Fruit fly (Drosophila melanogaster): ENCODE results near the gene CG31809.

CG31809 gene

DNA sequence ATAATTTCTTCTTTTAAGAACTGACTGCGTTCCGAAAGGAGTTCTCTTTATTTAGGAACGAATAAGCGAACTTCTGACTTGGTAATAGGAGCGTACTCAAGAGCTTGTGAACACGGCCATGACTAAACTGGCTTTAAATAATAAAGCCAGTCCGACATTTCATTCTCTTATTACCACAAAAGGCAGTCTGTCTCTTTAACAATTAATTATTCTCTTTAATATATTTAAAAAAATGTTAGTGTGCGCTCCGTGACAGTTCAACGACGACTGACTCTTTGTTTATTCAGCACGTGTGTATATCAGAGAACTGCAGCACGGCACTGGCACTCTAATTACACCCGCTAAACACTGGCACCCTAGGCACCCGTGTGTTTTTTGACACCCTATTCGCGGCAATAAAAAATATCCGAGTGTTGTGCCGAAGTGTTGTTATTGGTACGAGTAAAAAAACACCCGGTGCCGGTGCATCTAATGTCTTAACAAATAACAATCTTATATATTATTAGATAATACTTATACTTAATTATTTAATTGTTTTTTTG, at the start of gene CG31809:
CG31809 (minus strand) TSS at position 249 of the 542 bp plus-strand sequence.
- TF ChIP-seq CG17801 (GFP tag; optimal IDR thresholded peaks at IDR 0.05; ENCODE audit: partially characterized antibody), result no peak

DNA sequence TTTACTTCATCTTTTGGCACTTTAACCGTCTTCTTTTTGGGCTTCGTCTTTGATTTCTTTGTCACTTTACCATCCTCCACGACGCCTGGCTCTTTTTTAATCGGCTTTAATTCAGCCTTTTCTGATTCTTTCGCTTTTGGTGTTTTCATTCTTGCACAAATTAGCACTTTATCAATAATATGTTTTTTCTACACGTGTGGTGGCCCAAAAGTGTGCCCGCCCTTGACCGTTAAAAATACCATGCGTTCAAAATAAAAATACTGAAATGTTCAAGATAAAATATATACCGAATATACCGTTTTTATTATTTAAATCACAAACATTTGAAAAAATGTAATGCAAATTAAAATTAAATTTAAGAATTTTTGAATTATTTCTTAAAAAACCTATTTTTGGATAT, 43.5 kb upstream of the CG31809 start, which contains the start of gene CG12288:
CG12288 (minus strand) TSS at position 216 of the 400 bp plus-strand sequence.
- no peak for TF ChIP-seq CG17801 (GFP tag; optimal IDR thresholded peaks at IDR 0.05; ENCODE audit: partially characterized antibody)

DNA sequence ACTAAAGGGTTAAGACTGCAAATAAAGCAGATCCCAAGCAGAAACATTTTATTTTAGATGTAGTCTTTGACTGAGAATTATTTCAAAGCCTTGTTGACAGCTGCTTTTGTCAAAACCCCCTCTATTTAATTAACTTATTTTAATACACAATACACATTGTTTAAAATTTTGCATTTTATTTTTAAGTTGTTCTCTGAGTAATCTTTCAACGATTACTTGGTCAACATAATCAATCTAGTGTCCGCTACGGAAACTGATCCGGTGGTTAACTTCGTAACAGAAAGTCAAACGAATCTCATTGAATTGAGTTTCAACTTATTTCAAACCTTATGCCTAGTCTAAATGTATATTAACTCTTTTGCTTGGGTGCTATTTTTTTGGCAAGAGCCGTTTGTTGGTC, 41.9 kb upstream of the CG31809 start, which contains the start of gene CG31805:
CG31805 (minus strand) TSS at position 101 of the 400 bp plus-strand sequence.
- TF ChIP-seq CG17801 (GFP tag; optimal IDR thresholded peaks at IDR 0.05; ENCODE audit: partially characterized antibody), result no peak

DNA sequence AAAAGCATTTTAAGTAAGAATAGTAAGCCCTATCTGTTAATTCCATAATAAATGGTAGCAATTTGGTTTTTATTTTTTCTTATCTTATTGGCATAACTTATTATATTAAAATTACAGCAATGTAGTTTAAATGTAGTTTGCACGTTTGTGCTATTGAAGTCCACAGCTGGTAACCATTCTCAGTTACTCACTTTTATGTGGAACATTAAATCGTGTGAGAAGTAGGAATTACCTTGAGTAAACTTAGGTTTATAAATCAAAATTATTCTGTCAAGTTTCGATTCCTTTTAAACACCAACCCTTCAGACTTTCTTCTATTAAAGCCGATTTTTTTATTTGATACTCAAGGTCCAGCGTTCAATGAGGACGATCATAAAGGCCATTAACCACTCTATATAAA, 31.1 kb upstream of the CG31809 start, which contains the start of gene CG42556:
CG42556 (plus strand) TSS at position 301 of the 400 bp plus-strand sequence.
- TF ChIP-seq CG17801 (GFP tag; optimal IDR thresholded peaks at IDR 0.05; ENCODE audit: partially characterized antibody), result no peak

DNA sequence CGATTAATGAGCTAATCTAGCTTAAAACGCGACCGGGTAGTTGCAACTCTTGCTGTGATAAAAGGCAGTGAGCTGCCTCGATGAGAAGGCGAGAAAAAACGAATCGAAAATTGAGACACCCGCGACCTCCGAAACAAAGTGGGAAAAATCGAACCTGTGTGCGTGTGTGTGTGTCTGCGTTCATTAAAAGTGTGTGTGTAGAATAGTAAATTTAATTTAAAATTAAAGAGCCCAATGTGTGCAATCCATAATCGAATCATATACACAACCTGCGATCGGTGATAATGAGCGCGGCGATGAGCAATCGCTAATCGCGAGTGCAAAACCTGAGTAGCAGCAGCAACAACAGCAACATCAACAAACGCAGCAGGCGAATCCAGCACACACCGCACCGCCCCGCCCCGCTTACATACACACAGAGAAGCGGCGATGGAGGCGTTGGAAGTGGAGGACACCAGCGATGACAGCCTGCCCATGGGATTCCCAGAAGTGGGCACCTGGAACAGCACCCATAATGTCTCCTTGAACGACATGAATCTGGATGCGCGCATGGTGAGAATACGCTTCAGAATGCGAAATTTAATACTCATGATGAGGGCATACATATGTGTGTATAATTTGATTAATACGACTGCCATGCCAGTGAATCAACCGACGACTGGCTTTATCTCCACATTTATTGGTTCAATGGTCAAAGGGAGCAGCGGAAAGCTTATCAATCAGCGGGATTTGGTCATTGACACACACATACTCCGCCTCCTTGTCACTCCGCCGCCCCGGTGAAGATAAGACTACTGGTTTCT, 30.3 kb upstream of the CG31809 start:
- TF ChIP-seq CG17801 (GFP tag; optimal IDR thresholded peaks at IDR 0.05; ENCODE audit: partially characterized antibody), result no peak

DNA sequence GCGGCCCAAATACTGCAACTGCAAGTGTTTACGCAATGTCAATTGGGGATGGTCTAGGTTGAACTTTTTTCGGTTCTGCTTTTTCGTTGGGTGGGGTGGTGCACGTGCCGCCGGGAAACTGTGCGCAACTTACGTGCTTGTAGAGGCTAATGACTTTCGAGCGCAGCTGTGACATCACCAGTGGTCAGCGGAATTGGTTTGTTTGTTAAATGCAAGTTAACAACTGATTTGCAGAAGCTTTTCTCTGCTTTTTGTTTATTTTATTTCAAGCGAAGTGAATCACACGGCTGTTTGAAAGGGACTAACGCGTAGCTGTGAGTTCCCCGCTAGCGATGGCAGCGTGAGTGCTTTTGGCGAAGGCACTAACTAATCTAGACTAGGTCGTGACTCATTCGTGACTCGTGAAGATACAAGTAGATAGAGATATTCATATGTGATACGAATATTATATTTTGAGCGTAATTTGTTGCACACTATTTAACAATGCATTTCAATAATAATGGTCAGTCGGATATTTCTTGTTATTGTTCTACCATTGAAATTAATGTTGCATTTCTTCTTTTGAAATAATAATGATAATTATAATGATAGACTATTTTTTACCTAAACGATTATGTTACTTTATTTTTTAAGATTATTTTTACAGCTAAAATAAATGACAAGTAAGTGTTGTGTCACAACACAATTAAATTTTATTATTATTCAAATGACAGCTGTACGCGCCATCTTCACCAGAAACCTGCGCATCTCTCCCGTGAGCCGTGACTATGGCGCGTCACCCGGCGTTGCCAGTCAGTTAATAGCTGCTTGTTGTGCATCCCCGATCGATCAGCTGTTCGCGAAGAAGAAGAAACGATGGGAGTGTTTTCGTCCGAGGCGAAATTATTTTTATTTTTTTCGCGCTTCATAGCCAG, 29.4 kb upstream of the CG31809 start, which contains the start of the genes osi and tweek:
osi (minus strand) TSS at position 307 of the 914 bp plus-strand sequence.
tweek (plus strand) TSS at position 831 of the 914 bp plus-strand sequence.
- peak; percentile 39 for TF ChIP-seq CG17801 (GFP tag; optimal IDR thresholded peaks at IDR 0.05; ENCODE audit: partially characterized antibody)

DNA sequence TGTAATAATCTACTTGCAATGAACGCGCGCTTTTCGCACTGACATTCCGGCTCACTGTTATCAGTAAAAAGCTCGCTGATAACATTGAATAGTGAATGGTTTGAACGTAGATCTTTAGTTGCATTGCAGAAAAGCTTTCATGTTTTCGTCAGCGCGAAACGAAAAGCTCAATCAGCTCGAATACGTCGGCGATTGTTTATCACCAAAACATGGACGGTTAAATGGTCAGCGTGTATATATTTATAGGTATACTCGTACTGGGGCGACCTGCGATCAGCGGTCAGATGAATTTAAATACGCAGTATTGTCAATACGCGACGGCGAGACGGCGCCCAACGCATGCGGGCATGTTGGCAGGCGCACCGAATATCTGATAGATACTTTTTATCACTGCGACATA, 27.9 kb upstream of the CG31809 start:
- peak; percentile 17 for TF ChIP-seq CG17801 (GFP tag; optimal IDR thresholded peaks at IDR 0.05; ENCODE audit: partially characterized antibody)

DNA sequence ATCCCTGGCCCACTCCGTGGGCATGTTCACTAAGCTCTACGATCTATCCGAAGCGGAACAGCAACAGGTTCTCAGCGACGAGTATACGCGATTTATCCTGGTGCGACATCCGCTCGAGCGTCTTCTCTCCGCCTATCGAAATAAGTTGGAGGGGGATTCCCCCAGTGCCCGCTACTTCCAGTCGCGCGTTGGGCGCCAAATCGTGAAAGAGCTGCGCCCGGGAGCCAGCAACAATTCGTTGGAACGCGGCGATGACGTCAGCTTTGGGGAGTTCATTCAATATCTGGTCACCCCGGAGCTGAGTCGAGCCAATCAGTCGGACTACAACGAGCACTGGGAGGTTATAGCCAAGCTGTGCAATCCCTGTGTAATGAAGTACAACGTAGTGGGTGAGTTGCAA, 26.8 kb upstream of the CG31809 start:
- TF ChIP-seq CG17801 (GFP tag; optimal IDR thresholded peaks at IDR 0.05; ENCODE audit: partially characterized antibody), result no peak

DNA sequence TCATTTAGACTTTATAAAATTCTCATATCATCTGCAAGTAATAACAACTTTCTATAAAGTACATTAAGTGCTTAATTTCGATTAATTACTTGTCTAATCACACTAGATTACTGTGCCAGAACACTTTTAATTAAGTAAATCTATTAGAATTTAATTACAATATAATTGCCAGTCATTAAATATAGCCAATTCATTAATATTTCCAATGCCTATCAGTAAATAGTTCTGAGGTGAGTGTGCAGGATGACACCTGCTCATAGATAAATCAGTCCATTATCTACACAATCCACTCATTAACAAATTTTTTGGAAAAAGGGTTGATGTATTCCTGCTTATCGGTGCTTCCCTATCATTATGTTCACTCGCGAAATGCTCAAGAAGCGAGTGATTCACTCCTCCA, 26.2 kb upstream of the CG31809 start:
- no peak for TF ChIP-seq CG17801 (GFP tag; optimal IDR thresholded peaks at IDR 0.05; ENCODE audit: partially characterized antibody)

DNA sequence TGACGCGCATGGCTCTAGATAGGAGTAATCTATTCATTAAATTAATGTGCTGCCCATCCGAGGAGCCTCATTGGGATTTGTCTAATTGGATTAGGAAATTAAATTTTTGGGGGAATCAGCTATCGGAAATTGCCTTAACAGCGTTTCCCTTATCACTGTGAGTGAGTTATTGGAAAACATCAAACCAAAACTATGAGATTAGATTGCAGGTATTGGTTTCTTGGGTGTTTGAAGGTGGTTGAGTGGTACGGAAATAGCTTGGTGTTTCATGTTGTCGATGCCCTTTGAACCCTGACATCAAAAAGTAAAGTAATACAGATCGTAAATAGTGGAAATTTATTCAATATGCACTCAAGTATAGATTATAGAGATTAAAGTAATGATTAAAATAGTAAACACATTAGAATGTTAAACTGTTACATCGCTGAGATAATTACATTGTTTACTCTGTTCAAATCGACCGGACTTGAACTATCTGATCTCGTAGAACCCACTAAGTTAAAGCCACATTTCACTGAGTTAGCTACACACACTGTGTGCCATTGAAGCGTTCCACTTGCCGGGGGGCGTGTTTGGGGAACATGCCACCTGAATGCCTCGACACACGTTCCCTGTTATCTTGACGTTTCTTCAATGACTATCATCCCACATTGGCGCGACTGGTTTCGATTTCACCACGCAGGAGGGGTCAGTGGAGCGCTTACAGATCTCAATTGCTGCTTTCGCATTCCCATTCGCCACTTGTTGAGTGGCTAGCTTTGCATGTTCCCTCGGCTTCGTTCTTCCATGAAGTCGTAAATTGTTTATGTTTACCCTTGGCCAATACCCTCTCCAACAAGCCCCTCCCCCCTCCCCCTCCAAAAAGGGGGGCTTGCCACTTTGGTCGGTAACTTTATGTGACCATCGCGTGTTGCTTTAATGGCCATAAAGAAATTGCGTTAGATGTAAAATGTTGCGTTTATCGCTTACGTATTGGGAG, 24.6 kb upstream of the CG31809 start:
- TF ChIP-seq CG17801 (GFP tag; optimal IDR thresholded peaks at IDR 0.05; ENCODE audit: partially characterized antibody), result no peak

DNA sequence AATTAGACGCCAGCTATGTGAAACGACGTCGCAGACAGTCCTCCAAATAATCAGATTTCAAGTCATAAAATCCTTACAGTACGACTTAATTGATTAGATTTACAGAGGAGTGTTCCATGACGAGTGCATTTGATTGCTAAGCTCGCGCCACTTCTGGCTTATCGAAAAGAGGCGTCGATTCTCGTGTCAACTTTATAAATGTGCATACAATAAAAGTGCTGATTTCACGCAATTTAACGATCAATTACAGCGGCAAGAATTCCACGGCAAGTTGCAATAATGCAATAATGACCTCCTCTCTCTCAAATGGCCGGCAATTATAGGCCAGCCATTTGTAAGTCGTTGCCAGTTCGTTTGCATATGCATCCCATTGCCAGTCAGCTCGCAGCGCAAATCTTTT, 23.9 kb upstream of the CG31809 start:
- no peak for TF ChIP-seq CG17801 (GFP tag; optimal IDR thresholded peaks at IDR 0.05; ENCODE audit: partially characterized antibody)

DNA sequence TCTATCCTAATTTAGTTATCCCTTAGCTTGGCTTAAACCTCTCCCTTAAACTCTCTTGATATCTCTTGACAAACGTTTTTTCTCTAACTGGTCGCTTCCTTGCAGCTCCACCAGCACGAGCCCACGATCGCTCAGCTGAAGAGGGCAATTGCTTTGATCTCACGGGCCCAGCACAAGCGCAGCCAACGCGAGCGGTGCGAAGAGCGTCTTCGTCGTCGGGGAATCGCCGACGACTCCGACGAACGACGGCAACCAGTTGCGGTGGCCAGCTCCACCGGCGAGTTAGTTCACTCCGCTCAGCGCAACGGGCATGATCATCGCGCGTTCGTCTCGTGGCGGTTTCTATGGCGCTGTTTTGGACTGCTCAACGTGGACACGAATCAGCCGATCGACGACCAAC, 22.4 kb upstream of the CG31809 start:
- TF ChIP-seq CG17801 (GFP tag; optimal IDR thresholded peaks at IDR 0.05; ENCODE audit: partially characterized antibody), result peak; percentile 43

DNA sequence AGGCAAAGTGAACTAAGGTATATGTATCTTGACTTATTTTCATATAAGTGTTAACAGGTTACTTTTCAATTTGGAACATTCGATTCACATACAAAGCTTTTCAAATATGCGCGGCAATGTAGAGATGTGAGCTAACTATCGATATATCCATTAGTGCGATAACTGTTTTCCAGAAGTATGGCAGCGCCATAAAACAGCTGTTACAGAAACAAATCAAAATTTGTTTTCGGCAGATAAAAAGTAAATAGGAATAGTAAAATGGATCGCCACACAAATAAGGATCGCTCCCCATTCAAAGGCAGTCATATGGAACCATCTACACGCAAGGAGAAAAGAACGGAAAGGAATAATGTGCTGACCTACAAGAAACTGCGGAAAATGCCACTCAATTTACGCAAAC, 20.8 kb upstream of the CG31809 start, which contains the start of the genes CG32832, CG31743 and CG34313:
CG32832 (minus strand) TSS at position 3 of the 400 bp plus-strand sequence.
CG31743 (plus strand) TSS at position 230 of the 400 bp plus-strand sequence.
CG34313 (plus strand) TSS at position 230 of the 400 bp plus-strand sequence.
- TF ChIP-seq CG17801 (GFP tag; optimal IDR thresholded peaks at IDR 0.05; ENCODE audit: partially characterized antibody), result no peak

DNA sequence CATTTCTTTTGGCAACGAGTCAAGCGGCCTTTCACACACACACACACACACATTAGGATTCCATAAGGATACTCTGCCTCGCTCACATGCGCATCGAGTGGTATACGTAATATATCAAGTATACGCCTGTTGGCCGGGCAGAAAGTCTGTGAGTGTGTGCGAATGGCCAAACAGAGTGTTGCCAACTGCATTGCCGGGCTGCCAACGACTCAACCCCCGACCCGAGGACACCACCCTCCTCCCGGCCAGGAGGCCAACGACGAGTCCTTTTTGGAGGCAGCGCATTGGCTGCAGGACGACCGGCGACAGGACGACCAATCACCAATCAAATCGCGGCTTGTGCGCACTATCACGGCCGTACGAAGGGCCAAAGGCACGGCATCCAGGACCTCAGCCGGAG, 19.2 kb upstream of the CG31809 start:
- no peak for TF ChIP-seq CG17801 (GFP tag; optimal IDR thresholded peaks at IDR 0.05; ENCODE audit: partially characterized antibody)

All from ovary, adult (tissue).